Fruit fly (Drosophila melanogaster) whole organism, wandering third instar larva: ENCODE results near the gene Galt.

Source experiments
- CG32264 ChIP-seq: fragments of 200-800 bp; sonication (Bioruptor generic); optimal IDR thresholded peaks from 2 replicates; lab custom pipeline; 2016; ENCODE audit warnings: missing biosample characterization, missing genetic modification characterization
- Hr83 ChIP-seq: fragments of 200-300 bp; sonication (Bioruptor generic); optimal IDR thresholded peaks from 2 replicates; lab custom pipeline; 2016; ENCODE audit warnings: missing biosample characterization, mild to moderate bottlenecking, missing genetic modification characterization, moderate library complexity; ENCODE audit not compliant: poor library complexity, severe bottlenecking
- Sp1 ChIP-seq: fragments of 200-800 bp; sonication (Bioruptor generic); optimal IDR thresholded peaks from 3 replicates; lab custom pipeline; 2019; ENCODE audit warnings: missing biosample characterization, mild to moderate bottlenecking, missing genetic modification characterization, moderate library complexity
- Vsx2 ChIP-seq: fragments of 200-300, 225-300 bp; sonication (Bioruptor generic); optimal IDR thresholded peaks from 2 replicates; lab custom pipeline; 2018; ENCODE audit warnings: missing biosample characterization, missing genetic modification characterization; ENCODE audit not compliant: partially characterized antibody
- br ChIP-seq: fragments of 200-800 bp; sonication (Bioruptor generic); optimal IDR thresholded peaks from 2 replicates; lab custom pipeline; 2016; ENCODE audit warnings: missing biosample characterization, missing genetic modification characterization
- foxo ChIP-seq, 2 experiments: fragments of 200-800 bp; sonication (Bioruptor generic); optimal IDR thresholded peaks; 2 replicates in 1 of 2; 3 replicates in 1 of 2; lab custom pipeline; 2016 to 2017; ENCODE audit warnings: missing biosample characterization in 2 of 2, missing genetic modification characterization in 2 of 2
- lola ChIP-seq: fragments of >200 bp; optimal IDR thresholded peaks from 2 replicates; lab custom pipeline; 2017; ENCODE audit warnings: missing biosample characterization, missing genetic modification characterization
- pan ChIP-seq: fragments of >200 bp; optimal IDR thresholded peaks from 2 replicates; lab custom pipeline; 2017
- psq ChIP-seq: fragments of 200-800 bp; sonication (Bioruptor generic); optimal IDR thresholded peaks from 3 replicates; lab custom pipeline; 2017; ENCODE audit warnings: missing biosample characterization, mild to moderate bottlenecking, missing genetic modification characterization, moderate library complexity
- usp ChIP-seq: fragments of >200 bp; optimal IDR thresholded peaks from 2 replicates; lab custom pipeline; 2017; ENCODE audit warnings: missing biosample characterization, missing genetic modification characterization

- TF ChIP-seq br (no peak), Hr83 (no peak), pan (lab: Kevin White, UChicago) (no peak), foxo (GFP tag; optimal IDR thresholded peaks at IDR 0.05; lab: Kevin White, UChicago) (no peak), lola (GFP tag; lab: Kevin White, UChicago) (no peak), CG32264 (GFP tag; lab: Kevin White, UChicago) (no peak), Vsx2 (GFP tag; lab: Kevin White, UChicago) (no peak), psq (GFP tag; lab: Kevin White, UChicago) (no peak), usp (no peak), Sp1 (no peak)
These were observed 49.1 kb upstream of the Galt start for dm6 chr2L:6716921-6717320.
